Fruit fly (Drosophila melanogaster) whole organism, embryonic: ENCODE results near the gene HP5.

Experiments
- Aef1 ChIP-seq: fragments of 200-800 bp; sonication (Bioruptor generic); IDR thresholded peaks from 3 replicates; pipeline ENCODE4 v1.3.6; 2022; ENCODE audit warnings: missing biosample characterization, missing genetic modification characterization
- Atf-2 ChIP-seq: fragments of 200-800 bp; sonication (Bioruptor generic); optimal IDR thresholded peaks from 2 replicates; lab custom pipeline; 2016; ENCODE audit warnings: missing biosample characterization, missing genetic modification characterization
- Bgb ChIP-seq: fragments of 200-800 bp; sonication (Bioruptor generic); IDR thresholded peaks from 2 replicates; pipeline ENCODE4 v1.3.6; 2022; ENCODE audit warnings: missing biosample characterization, missing genetic modification characterization; ENCODE audit not compliant: partially characterized antibody
- CG10274 ChIP-seq: fragments of 200-800 bp; sonication (Bioruptor generic); optimal IDR thresholded peaks from 3 replicates; lab custom pipeline; 2017; ENCODE audit warnings: missing biosample characterization, mild to moderate bottlenecking, missing genetic modification characterization
- CG10366 ChIP-seq: fragments of 200-800 bp; sonication (Bioruptor generic); IDR thresholded peaks from 2 replicates; pipeline ENCODE4 v1.3.6; 2022; ENCODE audit warnings: missing biosample characterization, missing genetic modification characterization
- CG11247 ChIP-seq: fragments of 200-800 bp; sonication (Bioruptor generic); IDR thresholded peaks from 2 replicates; pipeline ENCODE4 v1.3.6; 2022; ENCODE audit warnings: missing biosample characterization, missing genetic modification characterization
- CG12071 ChIP-seq: fragments of 200-800 bp; sonication (Bioruptor generic); optimal IDR thresholded peaks from 3 replicates; lab custom pipeline; 2018; ENCODE audit warnings: missing biosample characterization, mild to moderate bottlenecking, missing genetic modification characterization
- CG12744 ChIP-seq: fragments of 200-800 bp; sonication (Bioruptor generic); optimal IDR thresholded peaks from 2 replicates; lab custom pipeline; 2016; ENCODE audit warnings: missing biosample characterization, missing genetic modification characterization
- CG13287 ChIP-seq: fragments of 200-800 bp; sonication (Bioruptor generic); IDR thresholded peaks from 2 replicates; pipeline ENCODE4 v1.3.6; 2022; ENCODE audit warnings: missing biosample characterization, missing genetic modification characterization; ENCODE audit not compliant: partially characterized antibody
- CG14014 ChIP-seq: fragments of 200-800 bp; sonication (Bioruptor generic); IDR thresholded peaks from 2 replicates; pipeline ENCODE4 v1.3.6; 2022; ENCODE audit warnings: missing biosample characterization, missing genetic modification characterization
- CG15269 ChIP-seq: fragments of 200-800 bp; sonication (Bioruptor generic); optimal IDR thresholded peaks from 2 replicates; lab custom pipeline; 2018; ENCODE audit warnings: missing biosample characterization, mild to moderate bottlenecking, missing genetic modification characterization, moderate library complexity
- CG15514 ChIP-seq: fragments of 200-800 bp; sonication (Bioruptor generic); optimal IDR thresholded peaks from 3 replicates; lab custom pipeline; 2017; ENCODE audit warnings: missing biosample characterization, missing genetic modification characterization, mild to moderate bottlenecking, moderate library complexity, missing genetic modification reagents
- CG17186 ChIP-seq: fragments of 200-800 bp; sonication (Bioruptor generic); optimal IDR thresholded peaks from 3 replicates; lab custom pipeline; 2017; ENCODE audit warnings: missing biosample characterization, missing genetic modification reagents, missing genetic modification characterization
- CG17361 ChIP-seq: fragments of 200-800 bp; sonication (Bioruptor generic); IDR thresholded peaks from 3 replicates; pipeline ENCODE4 v1.3.6; 2022; ENCODE audit warnings: missing biosample characterization, missing genetic modification characterization
- CG18764 ChIP-seq: fragments of 200-800 bp; sonication (Bioruptor generic); optimal IDR thresholded peaks from 3 replicates; lab custom pipeline; 2016; ENCODE audit warnings: missing biosample characterization, missing genetic modification characterization
- CG2678 ChIP-seq: fragments of 200-800 bp; sonication (Bioruptor generic); optimal IDR thresholded peaks from 3 replicates; lab custom pipeline; 2019; ENCODE audit warnings: missing biosample characterization, mild to moderate bottlenecking, missing genetic modification characterization, moderate library complexity
- CG32772 ChIP-seq: fragments of 200-800 bp; sonication (Bioruptor generic); IDR thresholded peaks from 2 replicates; pipeline ENCODE4 v1.3.6; 2022; ENCODE audit warnings: missing biosample characterization, missing genetic modification characterization
- CG4617 ChIP-seq: fragments of 200-800 bp; sonication (Bioruptor generic); optimal IDR thresholded peaks from 3 replicates; lab custom pipeline; 2016; ENCODE audit warnings: missing biosample characterization, missing genetic modification characterization, borderline replicate concordance
- CG5953 ChIP-seq: fragments of 200-800 bp; sonication (Bioruptor generic); IDR thresholded peaks from 2 replicates; pipeline ENCODE4 v1.3.6; 2022; ENCODE audit warnings: missing biosample characterization, missing genetic modification characterization
- CG6791 ChIP-seq: fragments of 200-800 bp; sonication (Bioruptor generic); IDR thresholded peaks from 3 replicates; pipeline ENCODE4 v1.3.6; 2022; ENCODE audit warnings: missing biosample characterization, missing genetic modification characterization; ENCODE audit not compliant: partially characterized antibody
- CG7839 ChIP-seq: fragments of 200-800 bp; sonication (Bioruptor generic); optimal IDR thresholded peaks from 3 replicates; lab custom pipeline; 2018; ENCODE audit warnings: missing biosample characterization, mild to moderate bottlenecking, missing genetic modification characterization, moderate library complexity
- CG9437 ChIP-seq: fragments of 200-800 bp; sonication (Bioruptor generic); optimal IDR thresholded peaks from 2 replicates; lab custom pipeline; 2018; ENCODE audit warnings: missing biosample characterization, mild to moderate bottlenecking, missing genetic modification characterization
- CoRest ChIP-seq: fragments of 200-800 bp; sonication (Bioruptor generic); optimal IDR thresholded peaks from 3 replicates; lab custom pipeline; 2018; ENCODE audit warnings: missing biosample characterization, mild to moderate bottlenecking, missing genetic modification characterization, moderate library complexity
- Ets97D ChIP-seq: fragments of 200-800 bp; sonication (Bioruptor generic); optimal IDR thresholded peaks from 3 replicates; lab custom pipeline; 2016; ENCODE audit warnings: missing biosample characterization, missing genetic modification characterization
- Fer1 ChIP-seq: fragments of 200-800 bp; sonication (Bioruptor generic); optimal IDR thresholded peaks from 2 replicates; lab custom pipeline; 2017; ENCODE audit warnings: missing biosample characterization, mild to moderate bottlenecking, missing genetic modification characterization
- HLH3B ChIP-seq: fragments of 200-800 bp; sonication (Bioruptor generic); IDR thresholded peaks from 2 replicates; pipeline ENCODE4 v1.3.6; 2022; ENCODE audit warnings: missing biosample characterization, missing genetic modification characterization
- Hr39 ChIP-seq: fragments of >200 bp; optimal IDR thresholded peaks from 2 replicates; lab custom pipeline; 2017
- NFAT ChIP-seq: fragments of 200-800 bp; sonication (Bioruptor generic); IDR thresholded peaks from 2 replicates; pipeline ENCODE4 v1.3.6; 2022; ENCODE audit warnings: missing biosample characterization, missing genetic modification characterization
- Nf-YB ChIP-seq: fragments of 200-800 bp; sonication (Bioruptor generic); optimal IDR thresholded peaks from 3 replicates; lab custom pipeline; 2019; ENCODE audit warnings: missing biosample characterization, mild to moderate bottlenecking, missing genetic modification characterization, moderate library complexity
- Rfx ChIP-seq: fragments of 200-800 bp; sonication (Bioruptor generic); IDR thresholded peaks from 2 replicates; pipeline ENCODE4 v1.3.6; 2022; ENCODE audit warnings: missing biosample characterization, missing genetic modification characterization
- Rx ChIP-seq: fragments of 200-800 bp; sonication (Bioruptor generic); IDR thresholded peaks from 2 replicates; pipeline ENCODE4 v1.3.6; 2022; ENCODE audit warnings: missing biosample characterization, missing genetic modification characterization
- TFAM ChIP-seq: fragments of 200-800 bp; sonication (Bioruptor generic); optimal IDR thresholded peaks from 2 replicates; lab custom pipeline; 2017; ENCODE audit warnings: missing biosample characterization, missing genetic modification characterization, inconsistent platforms
- Tbp ChIP-seq: fragments of >200 bp; optimal IDR thresholded peaks from 2 replicates; lab custom pipeline; 2018; ENCODE audit warnings: missing biosample characterization, missing genetic modification characterization
- amos ChIP-seq: fragments of 200-800 bp; sonication (Bioruptor generic); IDR thresholded peaks from 2 replicates; pipeline ENCODE4 v1.3.6; 2022; ENCODE audit warnings: missing biosample characterization, missing genetic modification characterization; ENCODE audit not compliant: partially characterized antibody
- ase ChIP-seq: fragments of 200-800 bp; sonication (Bioruptor generic); IDR thresholded peaks from 3 replicates; pipeline ENCODE4 v1.3.6; 2022; ENCODE audit warnings: missing biosample characterization, missing genetic modification characterization
- cas ChIP-seq: fragments of 200-800 bp; sonication (Bioruptor generic); IDR thresholded peaks from 2 replicates; pipeline ENCODE4 v1.3.6; 2022; ENCODE audit warnings: missing biosample characterization, missing genetic modification characterization
- chif ChIP-seq, 2 experiments: fragments of 200-800 bp; sonication (Bioruptor generic); optimal IDR thresholded peaks; 3 replicates each; lab custom pipeline; 2016; ENCODE audit warnings: missing biosample characterization in 2 of 2, missing genetic modification characterization in 2 of 2
- chm ChIP-seq: fragments of 200-800 bp; sonication (Bioruptor generic); IDR thresholded peaks from 2 replicates; pipeline ENCODE4 v1.3.6; 2022; ENCODE audit warnings: missing biosample characterization, missing genetic modification characterization
- ci ChIP-seq: fragments of 200-800 bp; sonication (Bioruptor generic); IDR thresholded peaks from 3 replicates; pipeline ENCODE4 v1.3.6; 2022; ENCODE audit warnings: missing biosample characterization, missing genetic modification characterization
- cwo ChIP-seq: fragments of 200-800 bp; sonication (Bioruptor generic); optimal IDR thresholded peaks from 3 replicates; lab custom pipeline; 2017; ENCODE audit warnings: missing biosample characterization, missing genetic modification characterization, mild to moderate bottlenecking, moderate library complexity, missing genetic modification reagents
- dmrt99B ChIP-seq: fragments of 200-800 bp; sonication (Bioruptor generic); optimal IDR thresholded peaks from 2 replicates; lab custom pipeline; 2018; ENCODE audit warnings: missing biosample characterization, mild to moderate bottlenecking, missing genetic modification characterization, moderate library complexity
- dysf ChIP-seq: fragments of 200-800 bp; sonication (Bioruptor generic); IDR thresholded peaks from 3 replicates; pipeline ENCODE4 v1.3.6; 2022; ENCODE audit warnings: missing biosample characterization, missing genetic modification characterization
- grau ChIP-seq: fragments of 200-800 bp; optimal IDR thresholded peaks from 3 replicates; lab custom pipeline; 2019; ENCODE audit warnings: missing biosample characterization, mild to moderate bottlenecking, missing genetic modification characterization, moderate library complexity
- insv ChIP-seq, 2 experiments: fragments of 200-800 bp; sonication (Bioruptor generic); optimal IDR thresholded peaks; 3 replicates each; lab custom pipeline; 2016 to 2018; ENCODE audit warnings: missing biosample characterization in 2 of 2, missing genetic modification characterization in 2 of 2
- odd ChIP-seq: fragments of 200-800 bp; sonication (Bioruptor generic); optimal IDR thresholded peaks from 2 replicates; lab custom pipeline; 2017; ENCODE audit warnings: missing biosample characterization, mild to moderate bottlenecking, missing genetic modification characterization
- onecut ChIP-seq: fragments of 200-800 bp; sonication (Bioruptor generic); IDR thresholded peaks from 2 replicates; pipeline ENCODE4 v1.3.6; 2022; ENCODE audit warnings: missing biosample characterization, missing genetic modification characterization
- pum ChIP-seq: fragments of 200-800 bp; sonication (Bioruptor generic); optimal IDR thresholded peaks from 2 replicates; lab custom pipeline; 2016; ENCODE audit warnings: missing biosample characterization, missing genetic modification characterization
- rib ChIP-seq: fragments of 200-800 bp; sonication (Bioruptor generic); IDR thresholded peaks from 2 replicates; pipeline ENCODE4 v1.3.6; 2022; ENCODE audit warnings: missing biosample characterization, missing genetic modification characterization
- sisA ChIP-seq: fragments of 200-800 bp; sonication (Bioruptor generic); IDR thresholded peaks from 2 replicates; pipeline ENCODE4 v1.3.6; 2022; ENCODE audit warnings: missing biosample characterization, missing genetic modification characterization
- slp2 ChIP-seq: fragments of 200-800 bp; sonication (Bioruptor generic); optimal IDR thresholded peaks from 2 replicates; lab custom pipeline; 2016; ENCODE audit warnings: missing biosample characterization, missing genetic modification characterization
- unc-4 ChIP-seq: fragments of 200-800 bp; sonication (Bioruptor generic); IDR thresholded peaks from 2 replicates; pipeline ENCODE4 v1.3.6; 2022; ENCODE audit warnings: missing biosample characterization, missing genetic modification characterization; ENCODE audit not compliant: partially characterized antibody

The HP5 gene

dm6 chrX:11468304-11468703, 13.7 kb downstream of the HP5 start (continued):
- TF ChIP-seq cwo, result no peak
- TF ChIP-seq unc-4, result peak; percentile 43; the same call in 1 of the 2 replicates
- no peak for TF ChIP-seq chif (GFP tag; optimal IDR thresholded peaks at IDR 0.05; lab: Kevin White, UChicago)
- 0 out of 2 replicates have a peak, but pooled peaks have one; percentile 31 for TF ChIP-seq HLH3B
- TF ChIP-seq cas, result peak; percentile 20; the same call in 1 of the 2 replicates
- TF ChIP-seq dmrt99B (tag; lab: Kevin White, UChicago), result peak; percentile 15
- no peak for TF ChIP-seq Hr39 (lab: Kevin White, UChicago)
- TF ChIP-seq TFAM (GFP tag; lab: Kevin White, UChicago), result no peak
- TF ChIP-seq slp2 (GFP tag; lab: Kevin White, UChicago), result no peak
- TF ChIP-seq CG15269, result no peak
- peak; percentile 6 for TF ChIP-seq CoRest (tag; lab: Kevin White, UChicago)
- TF ChIP-seq Nf-YB (GFP tag; lab: Kevin White, UChicago), result no peak
- peak; percentile 11; the same call in 1 of the 2 replicates for TF ChIP-seq NFAT (GFP tag; lab: Robert Waterston, UW)
- no peak for TF ChIP-seq CG12744 (GFP tag; lab: Kevin White, UChicago)
- peak; percentile 8 for TF ChIP-seq grau (tag; lab: Kevin White, UChicago)
- no peak for TF ChIP-seq CG6791 (GFP tag; lab: Robert Waterston, UW)
- TF ChIP-seq dysf (GFP tag; lab: Robert Waterston, UW), result peak; percentile 34; the same call in 2 of the 3 replicates
- no peak for TF ChIP-seq Fer1
- no peak for TF ChIP-seq CG17186 (GFP tag; lab: Kevin White, UChicago)
- 0 out of 3 replicates have a peak, but pooled peaks have one; percentile 13 for TF ChIP-seq Aef1
- no peak for TF ChIP-seq Atf-2 (GFP tag; lab: Kevin White, UChicago)
- TF ChIP-seq Tbp, result no peak
- no peak for TF ChIP-seq sisA
- TF ChIP-seq CG15514 (GFP tag; lab: Kevin White, UChicago), result peak; percentile 15
- peak; percentile 20 for TF ChIP-seq CG2678 (tag; lab: Kevin White, UChicago)
- no peak for TF ChIP-seq CG12071
- 0 out of 2 replicates have a peak, but pooled peaks have one; percentile 29 for TF ChIP-seq Rx
- no peak for TF ChIP-seq CG13287 (GFP tag; lab: Robert Waterston, UW)
- 0 out of 3 replicates have a peak, but pooled peaks have one; percentile 16 for TF ChIP-seq CG17361
- no peak for TF ChIP-seq CG4617 (GFP tag; lab: Kevin White, UChicago)
- peak; percentile 58 for TF ChIP-seq Rfx
- no peak for TF ChIP-seq CG9437 (GFP tag; lab: Kevin White, UChicago)
- TF ChIP-seq chm (GFP tag; lab: Robert Waterston, UW), result no peak
- 0 out of 2 replicates have a peak, but pooled peaks have one; percentile 24 for TF ChIP-seq rib
- TF ChIP-seq onecut (GFP tag; lab: Robert Waterston, UW), result no peak
- TF ChIP-seq CG10274, result no peak
- TF ChIP-seq pum (GFP tag; lab: Kevin White, UChicago), result no peak
- peak; percentile 78 for TF ChIP-seq ci
- no peak for TF ChIP-seq odd (GFP tag; lab: Kevin White, UChicago)
- TF ChIP-seq CG10366 (GFP tag; lab: Robert Waterston, UW), result peak; percentile 42; the same call in 1 of the 2 replicates
- peak; percentile 9; the same call in 1 of the 2 replicates for TF ChIP-seq amos (GFP tag; lab: Robert Waterston, UW)
- peak; percentile 31; the same call in 1 of the 3 replicates for TF ChIP-seq ase (GFP tag; lab: Robert Waterston, UW)
- TF ChIP-seq CG18764 (GFP tag; lab: Kevin White, UChicago), result no peak
- TF ChIP-seq Bgb, result peak; percentile 9; the same call in 1 of the 2 replicates
- TF ChIP-seq Ets97D (GFP tag; lab: Kevin White, UChicago), result no peak
- TF ChIP-seq CG14014 (GFP tag; lab: Robert Waterston, UW), result peak; percentile 48; the same call in 1 of the 2 replicates
- peak; percentile 55 for TF ChIP-seq CG32772 (GFP tag; lab: Robert Waterston, UW)
- TF ChIP-seq CG7839, result peak; percentile 8
- 0 out of 2 replicates have a peak, but pooled peaks have one; percentile 34 for TF ChIP-seq CG11247 (GFP tag; lab: Robert Waterston, UW)
- TF ChIP-seq CG5953 (GFP tag; lab: Robert Waterston, UW), result no peak
- no peak for TF ChIP-seq insv (GFP tag; optimal IDR thresholded peaks at IDR 0.05; lab: Kevin White, UChicago)
